Worm (Caenorhabditis elegans) whole organism, late embryonic: Measurements from ENCODE around the gene unc-41.

Experiments
- K09A11.1 ChIP-seq: sonication (generic microtip); optimal IDR thresholded peaks from 2 replicates; lab custom pipeline; 2017; ENCODE audit warnings: antibody characterized with exemption, mild to moderate bottlenecking, missing genetic modification characterization, missing compliant biosample characterization; ENCODE audit not compliant: insufficient read depth
- ama-1 ChIP-seq: fragments of 150-350 bp; optimal IDR thresholded peaks from 2 replicates; lab custom pipeline; 2014
- ceh-22 ChIP-seq: sonication (generic microtip); optimal IDR thresholded peaks from 2 replicates; lab custom pipeline; 2017; ENCODE audit warnings: missing biosample characterization, missing genetic modification characterization
- hlh-30 ChIP-seq: sonication (generic microtip); optimal IDR thresholded peaks from 2 replicates; lab custom pipeline; 2017; ENCODE audit warnings: antibody characterized with exemption, missing genetic modification characterization, missing compliant biosample characterization; ENCODE audit not compliant: insufficient read depth
- nhr-11 ChIP-seq: fragments of 150-350 bp; optimal IDR thresholded peaks from 2 replicates; lab custom pipeline; 2014; ENCODE audit warnings: missing biosample characterization, missing genetic modification characterization
- pqm-1 ChIP-seq: sonication (generic microtip); optimal IDR thresholded peaks from 2 replicates; lab custom pipeline; 2016; ENCODE audit warnings: missing genetic modification characterization, missing compliant biosample characterization
- ref-2 ChIP-seq: sonication (generic microtip); optimal IDR thresholded peaks from 2 replicates; lab custom pipeline; 2016; ENCODE audit warnings: missing genetic modification characterization, missing compliant biosample characterization
- unc-86 ChIP-seq: sonication (generic microtip); optimal IDR thresholded peaks from 2 replicates; lab custom pipeline; 2016; ENCODE audit warnings: missing genetic modification characterization, missing compliant biosample characterization

DNA sequence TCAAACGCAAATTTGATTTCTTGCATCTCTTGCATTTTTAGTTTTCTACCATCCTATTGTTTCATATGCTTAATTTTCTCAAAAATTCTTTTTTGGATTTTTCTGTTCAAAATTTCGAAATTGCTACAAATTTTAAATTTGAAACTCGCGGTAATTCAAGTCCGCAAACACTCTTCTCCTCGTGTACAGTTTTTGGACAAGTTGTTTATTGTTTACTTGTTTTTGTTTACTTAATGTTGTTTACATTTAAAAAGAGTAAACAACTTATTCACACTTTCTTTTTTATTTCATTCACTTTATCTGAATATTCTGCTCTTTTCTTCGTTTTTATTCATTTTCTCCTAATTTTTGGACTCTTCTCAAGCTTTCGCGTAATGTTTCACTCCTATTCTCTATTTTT lies 42.3 kb upstream of the unc-41 start:
- TF ChIP-seq ama-1 (lab: Kevin White, UChicago) = no peak
- TF ChIP-seq nhr-11 (tag; lab: Kevin White, UChicago) = no peak
- TF ChIP-seq ref-2 (tag; lab: Kevin White, UChicago) = no peak
- TF ChIP-seq hlh-30 (tag; lab: Kevin White, UChicago) = no peak
- no peak for TF ChIP-seq ceh-22 (tag; lab: Kevin White, UChicago)
- TF ChIP-seq K09A11.1 (tag; lab: Kevin White, UChicago) = no peak
- no peak for TF ChIP-seq pqm-1
- TF ChIP-seq unc-86 (tag; lab: Kevin White, UChicago) = no peak
